Fruit fly (Drosophila melanogaster) whole organism, embryonic: Measurements from ENCODE around the gene REG.
"Not testable (repeated sequence)": the region's sequence is repeated elsewhere in the genome, so short reads cannot be mapped to it uniquely, and the experiment has no call there.

Experiments
- Ada2b ChIP-seq: fragments of 200-800 bp; sonication (Bioruptor generic); IDR thresholded peaks from 2 replicates; pipeline ENCODE4 v1.3.6; 2022; ENCODE audit warnings: missing biosample characterization, missing genetic modification characterization
- Aef1 ChIP-seq: fragments of 200-800 bp; sonication (Bioruptor generic); IDR thresholded peaks from 3 replicates; pipeline ENCODE4 v1.3.6; 2022; ENCODE audit warnings: missing biosample characterization, missing genetic modification characterization
- BEAF-32 ChIP-seq: fragments of 200-800 bp; sonication (Bioruptor generic); optimal IDR thresholded peaks from 3 replicates; lab custom pipeline; 2017; ENCODE audit warnings: missing biosample characterization, missing genetic modification characterization, mild to moderate bottlenecking, moderate library complexity, missing genetic modification reagents
- CG1024 ChIP-seq: fragments of 200-800 bp; sonication (Bioruptor generic); IDR thresholded peaks from 2 replicates; pipeline ENCODE4 v1.3.6; 2022; ENCODE audit warnings: missing biosample characterization, missing genetic modification characterization
- CG13287 ChIP-seq: fragments of 200-800 bp; sonication (Bioruptor generic); IDR thresholded peaks from 2 replicates; pipeline ENCODE4 v1.3.6; 2022; ENCODE audit warnings: missing biosample characterization, missing genetic modification characterization; ENCODE audit not compliant: partially characterized antibody
- CG14014 ChIP-seq: fragments of 200-800 bp; sonication (Bioruptor generic); IDR thresholded peaks from 2 replicates; pipeline ENCODE4 v1.3.6; 2022; ENCODE audit warnings: missing biosample characterization, missing genetic modification characterization
- CG14441 ChIP-seq: fragments of 200-800 bp; sonication (Bioruptor generic); IDR thresholded peaks from 2 replicates; pipeline ENCODE4 v1.3.6; 2022; ENCODE audit warnings: missing biosample characterization, missing genetic modification characterization
- CG16813 ChIP-seq: fragments of 200-800 bp; sonication (Bioruptor generic); IDR thresholded peaks from 3 replicates; pipeline ENCODE4 v1.3.6; 2022; ENCODE audit warnings: missing biosample characterization, missing genetic modification characterization; ENCODE audit not compliant: partially characterized antibody
- CG42726 ChIP-seq: fragments of 200-800 bp; sonication (Bioruptor generic); IDR thresholded peaks from 2 replicates; pipeline ENCODE4 v1.3.6; 2022; ENCODE audit warnings: missing biosample characterization, missing genetic modification characterization; ENCODE audit not compliant: partially characterized antibody
- CG6791 ChIP-seq: fragments of 200-800 bp; sonication (Bioruptor generic); IDR thresholded peaks from 3 replicates; pipeline ENCODE4 v1.3.6; 2022; ENCODE audit warnings: missing biosample characterization, missing genetic modification characterization; ENCODE audit not compliant: partially characterized antibody
- Dll ChIP-seq: fragments of 200-800 bp; sonication (Bioruptor generic); IDR thresholded peaks from 4 replicates; pipeline ENCODE4 v1.3.6; 2022; ENCODE audit warnings: missing biosample characterization, missing genetic modification characterization; ENCODE audit not compliant: partially characterized antibody
- Doc3 ChIP-seq: fragments of 200-800 bp; sonication (Bioruptor generic); IDR thresholded peaks from 3 replicates; pipeline ENCODE4 v1.3.6; 2022; ENCODE audit warnings: missing biosample characterization, missing genetic modification characterization; ENCODE audit not compliant: partially characterized antibody
- Dref ChIP-seq: fragments of 200-800 bp; sonication (Bioruptor generic); IDR thresholded peaks from 2 replicates; pipeline ENCODE4 v1.3.6; 2022; ENCODE audit warnings: missing biosample characterization, missing genetic modification characterization
- E2f1 ChIP-seq: fragments of 200-800 bp; sonication (Bioruptor generic); IDR thresholded peaks from 2 replicates; pipeline ENCODE4 v1.3.6; 2022; ENCODE audit warnings: missing biosample characterization, missing genetic modification characterization
- HLH3B ChIP-seq: fragments of 200-800 bp; sonication (Bioruptor generic); IDR thresholded peaks from 2 replicates; pipeline ENCODE4 v1.3.6; 2022; ENCODE audit warnings: missing biosample characterization, missing genetic modification characterization
- HLH4C ChIP-seq: fragments of 200-800 bp; sonication (Bioruptor generic); IDR thresholded peaks from 3 replicates; pipeline ENCODE4 v1.3.6; 2022; ENCODE audit warnings: missing biosample characterization, missing genetic modification characterization; ENCODE audit not compliant: partially characterized antibody
- MBD-R2 ChIP-seq: fragments of 200-800 bp; sonication (Bioruptor generic); IDR thresholded peaks from 2 replicates; pipeline ENCODE4 v1.3.6; 2022; ENCODE audit warnings: missing biosample characterization, missing genetic modification characterization
- Opbp ChIP-seq: fragments of 200-800 bp; sonication (Bioruptor generic); IDR thresholded peaks from 3 replicates; pipeline ENCODE4 v1.3.6; 2022; ENCODE audit warnings: missing biosample characterization, missing genetic modification characterization; ENCODE audit not compliant: partially characterized antibody
- Rfx ChIP-seq: fragments of 200-800 bp; sonication (Bioruptor generic); IDR thresholded peaks from 2 replicates; pipeline ENCODE4 v1.3.6; 2022; ENCODE audit warnings: missing biosample characterization, missing genetic modification characterization
- Rx ChIP-seq: fragments of 200-800 bp; sonication (Bioruptor generic); IDR thresholded peaks from 2 replicates; pipeline ENCODE4 v1.3.6; 2022; ENCODE audit warnings: missing biosample characterization, missing genetic modification characterization
- Scr ChIP-seq: fragments of 200-800 bp; sonication (Bioruptor generic); IDR thresholded peaks from 2 replicates; pipeline ENCODE4 v1.3.6; 2022; ENCODE audit warnings: missing biosample characterization, missing genetic modification characterization; ENCODE audit not compliant: partially characterized antibody
- amos ChIP-seq: fragments of 200-800 bp; sonication (Bioruptor generic); IDR thresholded peaks from 2 replicates; pipeline ENCODE4 v1.3.6; 2022; ENCODE audit warnings: missing biosample characterization, missing genetic modification characterization; ENCODE audit not compliant: partially characterized antibody
- bbx ChIP-seq: fragments of 200-800 bp; sonication (Bioruptor generic); IDR thresholded peaks from 2 replicates; pipeline ENCODE4 v1.3.6; 2022; ENCODE audit warnings: missing biosample characterization, missing genetic modification characterization; ENCODE audit not compliant: partially characterized antibody
- chinmo ChIP-seq: fragments of 200-800 bp; sonication (Bioruptor generic); IDR thresholded peaks from 4 replicates; pipeline ENCODE4 v1.3.6; 2022; ENCODE audit warnings: missing biosample characterization, missing genetic modification characterization; ENCODE audit not compliant: partially characterized antibody
- esg ChIP-seq: fragments of 200-800 bp; sonication (Bioruptor generic); conservative IDR thresholded peaks from 2 replicates; pipeline ENCODE4 v1.3.6; 2022; ENCODE audit warnings: missing biosample characterization, missing genetic modification characterization
- hbn ChIP-seq: fragments of 200-800 bp; sonication (Bioruptor generic); IDR thresholded peaks from 2 replicates; pipeline ENCODE4 v1.3.6; 2022; ENCODE audit warnings: missing biosample characterization, missing genetic modification characterization; ENCODE audit not compliant: partially characterized antibody
- hkb ChIP-seq, 2 experiments: fragments of 200-800 bp in 1 of 2; fragments of >200 bp in 1 of 2; sonication (Bioruptor generic) in 1 of 2; IDR thresholded peaks in 1 of 2; optimal IDR thresholded peaks in 1 of 2; 2 replicates each; pipeline versions ENCODE4 v1.3.6 to Lab custom; 2017 to 2022; ENCODE audit warnings: missing biosample characterization in 1 of 2, missing genetic modification characterization in 1 of 2
- inv ChIP-seq: fragments of 200-800 bp; sonication (Bioruptor generic); IDR thresholded peaks from 2 replicates; pipeline ENCODE4 v1.3.6; 2022; ENCODE audit warnings: missing biosample characterization, missing genetic modification characterization; ENCODE audit not compliant: partially characterized antibody
- onecut ChIP-seq: fragments of 200-800 bp; sonication (Bioruptor generic); IDR thresholded peaks from 2 replicates; pipeline ENCODE4 v1.3.6; 2022; ENCODE audit warnings: missing biosample characterization, missing genetic modification characterization
- prd ChIP-seq, 3 experiments: fragments of >200 bp in 2 of 3; fragments of 200-800 bp in 1 of 3; sonication (Bioruptor generic) in 1 of 3; optimal IDR thresholded peaks in 2 of 3; IDR thresholded peaks in 1 of 3; 2 replicates in 2 of 3; 3 replicates in 1 of 3; pipeline versions ENCODE4 v1.3.6 to Lab custom; 2017 to 2022; ENCODE audit warnings: missing biosample characterization in 1 of 3, missing genetic modification characterization in 1 of 3
- ranshi ChIP-seq: fragments of 200-800 bp; sonication (Bioruptor generic); IDR thresholded peaks from 2 replicates; pipeline ENCODE4 v1.3.6; 2022; ENCODE audit warnings: missing biosample characterization, missing genetic modification characterization
- row ChIP-seq: fragments of 200-800 bp; sonication (Bioruptor generic); IDR thresholded peaks from 3 replicates; pipeline ENCODE4 v1.3.6; 2022; ENCODE audit warnings: missing biosample characterization, missing genetic modification characterization
- sisA ChIP-seq: fragments of 200-800 bp; sonication (Bioruptor generic); IDR thresholded peaks from 2 replicates; pipeline ENCODE4 v1.3.6; 2022; ENCODE audit warnings: missing biosample characterization, missing genetic modification characterization
- sna ChIP-seq: fragments of 200-800 bp; sonication (Bioruptor generic); IDR thresholded peaks from 2 replicates; pipeline ENCODE4 v1.3.6; 2022; ENCODE audit warnings: missing biosample characterization, missing genetic modification characterization; ENCODE audit not compliant: partially characterized antibody
- ssp ChIP-seq: fragments of 200-800 bp; sonication (Bioruptor generic); IDR thresholded peaks from 2 replicates; pipeline ENCODE4 v1.3.6; 2022; ENCODE audit warnings: missing biosample characterization, missing genetic modification characterization
- unc-4 ChIP-seq: fragments of 200-800 bp; sonication (Bioruptor generic); IDR thresholded peaks from 2 replicates; pipeline ENCODE4 v1.3.6; 2022; ENCODE audit warnings: missing biosample characterization, missing genetic modification characterization; ENCODE audit not compliant: partially characterized antibody
- wor ChIP-seq: fragments of 200-800 bp; sonication (Bioruptor generic); IDR thresholded peaks from 2 replicates; pipeline ENCODE4 v1.3.6; 2022; ENCODE audit warnings: missing biosample characterization, missing genetic modification characterization

The REG gene

DNA sequence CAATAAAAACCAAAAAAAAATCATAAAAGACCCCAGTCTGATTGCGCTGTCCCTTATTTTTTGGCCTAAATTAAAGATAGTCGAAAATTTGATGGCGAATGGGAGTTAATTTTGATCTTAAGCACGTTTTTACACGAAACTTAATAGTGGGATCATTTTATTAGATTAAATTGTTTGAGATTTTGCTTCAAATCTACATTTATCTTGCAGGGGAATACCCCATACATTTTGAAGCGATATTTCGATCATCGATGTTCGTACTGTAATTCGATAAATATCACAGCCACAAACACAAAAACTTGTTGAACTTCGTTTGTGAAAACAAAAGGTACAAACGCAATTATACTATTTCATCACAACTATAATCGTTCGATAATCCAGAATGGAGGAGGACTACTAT is 34.4 kb upstream of the REG start, which contains the start of gene CG32640:
Gene CG32640, plus strand, starts transcription at position 286 of the 400 bp plus-strand sequence.
- peak; percentile 44; the same call in 1 of the 2 replicates for TF ChIP-seq hbn (GFP tag; lab: Robert Waterston, UW)
- 0 out of 2 replicates have a peak, but pooled peaks have one; percentile 22 for TF ChIP-seq CG14014 (GFP tag; lab: Robert Waterston, UW)
- TF ChIP-seq inv (GFP tag; lab: Robert Waterston, UW), result peak; percentile 48; the same call in 1 of the 2 replicates
- TF ChIP-seq bbx (GFP tag; lab: Robert Waterston, UW), result peak; percentile 61
- TF ChIP-seq wor (GFP tag; lab: Robert Waterston, UW), result 0 out of 2 replicates have a peak, but pooled peaks have one; percentile 25
- peak; percentile 49; the same call in 1 of the 2 replicates for TF ChIP-seq sisA
- peak; percentile 54 for TF ChIP-seq CG13287
- peak; percentile 30; the same call in 1 of the 2 replicates for TF ChIP-seq ssp
- 0 out of 4 replicates have a peak, but pooled peaks have one; percentile 22 for TF ChIP-seq chinmo (GFP tag; lab: Robert Waterston, UW)
- TF ChIP-seq Aef1 (GFP tag; lab: Robert Waterston, UW), result peak; percentile 51; the same call in 1 of the 3 replicates
- TF ChIP-seq Ada2b (GFP tag; lab: Robert Waterston, UW), result 0 out of 2 replicates have a peak, but pooled peaks have one; percentile 11
- peak; percentile 22; the same call in 1 of the 2 replicates for TF ChIP-seq ranshi
- TF ChIP-seq Scr, result peak; percentile 40
- TF ChIP-seq prd, hkb (optimal IDR thresholded peaks at IDR 0.05; lab: Kevin White, UChicago): not testable (repeated sequence)
- 0 out of 3 replicates have a peak, but pooled peaks have one; percentile 10 for TF ChIP-seq prd (GFP tag; IDR thresholded peaks at IDR 0.05; lab: Robert Waterston, UW)
- 0 out of 2 replicates have a peak, but pooled peaks have one; percentile 29 for TF ChIP-seq HLH3B (GFP tag; lab: Robert Waterston, UW)
- peak; percentile 40; the same call in 2 of the 3 replicates for TF ChIP-seq Doc3 (GFP tag; lab: Robert Waterston, UW)
- peak; percentile 17; the same call in 1 of the 2 replicates for TF ChIP-seq Rx (GFP tag; lab: Robert Waterston, UW)
- peak; percentile 56; the same call in 3 of the 4 replicates for TF ChIP-seq Dll (GFP tag; lab: Robert Waterston, UW)
- TF ChIP-seq Rfx (GFP tag; lab: Robert Waterston, UW), result peak; percentile 53
- TF ChIP-seq CG16813 (GFP tag; lab: Robert Waterston, UW), result peak; percentile 63
- peak; percentile 57; the same call in 1 of the 2 replicates for TF ChIP-seq amos
- TF ChIP-seq MBD-R2 (GFP tag; lab: Robert Waterston, UW), result peak; percentile 45; the same call in 1 of the 2 replicates
- peak; percentile 27 for TF ChIP-seq BEAF-32 (GFP tag; lab: Kevin White, UChicago)
- peak; percentile 61; the same call in 2 of the 3 replicates for TF ChIP-seq CG6791 (GFP tag; lab: Robert Waterston, UW)
- TF ChIP-seq CG42726, result 0 out of 2 replicates have a peak, but pooled peaks have one; percentile 10
- TF ChIP-seq esg (GFP tag; lab: Robert Waterston, UW), result 0 out of 2 replicates have a peak, but pooled peaks have one; percentile 32
- peak; percentile 51; the same call in 1 of the 2 replicates for TF ChIP-seq unc-4 (GFP tag; lab: Robert Waterston, UW)
- TF ChIP-seq Dref, result peak; percentile 48
- peak; percentile 39 for TF ChIP-seq onecut (GFP tag; lab: Robert Waterston, UW)
- peak; percentile 53; the same call in 1 of the 3 replicates for TF ChIP-seq Opbp
- TF ChIP-seq hkb (GFP tag; IDR thresholded peaks at IDR 0.05; lab: Robert Waterston, UW), result peak; percentile 22; the same call in 1 of the 2 replicates
- peak; percentile 45; the same call in 1 of the 3 replicates for TF ChIP-seq HLH4C (GFP tag; lab: Robert Waterston, UW)
- 0 out of 2 replicates have a peak, but pooled peaks have one; percentile 25 for TF ChIP-seq CG14441 (GFP tag; lab: Robert Waterston, UW)
- peak; percentile 13; the same call in 1 of the 2 replicates for TF ChIP-seq E2f1 (GFP tag; lab: Robert Waterston, UW)
- peak; percentile 76 for TF ChIP-seq row (GFP tag; lab: Robert Waterston, UW)
- TF ChIP-seq sna (GFP tag; lab: Robert Waterston, UW), result 0 out of 2 replicates have a peak, but pooled peaks have one; percentile 33
- peak; percentile 55; the same call in 1 of the 2 replicates for TF ChIP-seq CG1024 (GFP tag; lab: Robert Waterston, UW)
